Worm (Caenorhabditis elegans): ENCODE measurements around the gene nol-56.

nol-56 gene

DNA sequence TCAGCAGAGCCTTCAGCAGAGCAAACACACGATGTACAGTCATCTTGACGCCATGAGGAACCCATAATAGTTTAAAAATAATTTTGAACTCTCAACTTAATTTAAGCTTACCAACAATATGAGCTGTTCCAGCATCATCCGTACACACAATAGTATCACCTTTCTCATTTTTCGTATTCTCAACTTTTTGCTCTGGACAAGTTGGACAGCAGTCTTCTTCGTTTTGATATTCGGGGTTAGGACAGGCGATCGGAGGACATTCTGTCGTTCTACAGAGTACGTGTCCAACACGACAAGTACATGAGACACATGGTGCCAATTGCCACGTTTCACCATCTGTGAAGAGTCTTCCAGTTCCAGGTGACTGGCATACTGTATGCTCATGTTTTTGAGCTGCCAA lies 29.2 kb downstream of the nol-56 start:
- no peak for TF ChIP-seq fax-1 (tag; optimal IDR thresholded peaks at IDR 0.05)
- no peak for TF ChIP-seq ref-2 (tag; optimal IDR thresholded peaks at IDR 0.05)
- no peak for TF ChIP-seq ceh-45 (GFP tag; IDR thresholded peaks at IDR 0.05)
- no peak for TF ChIP-seq lin-11 (tag; optimal IDR thresholded peaks at IDR 0.05)
- TF ChIP-seq ceh-48 (tag; optimal IDR thresholded peaks at IDR 0.05), result no peak

DNA sequence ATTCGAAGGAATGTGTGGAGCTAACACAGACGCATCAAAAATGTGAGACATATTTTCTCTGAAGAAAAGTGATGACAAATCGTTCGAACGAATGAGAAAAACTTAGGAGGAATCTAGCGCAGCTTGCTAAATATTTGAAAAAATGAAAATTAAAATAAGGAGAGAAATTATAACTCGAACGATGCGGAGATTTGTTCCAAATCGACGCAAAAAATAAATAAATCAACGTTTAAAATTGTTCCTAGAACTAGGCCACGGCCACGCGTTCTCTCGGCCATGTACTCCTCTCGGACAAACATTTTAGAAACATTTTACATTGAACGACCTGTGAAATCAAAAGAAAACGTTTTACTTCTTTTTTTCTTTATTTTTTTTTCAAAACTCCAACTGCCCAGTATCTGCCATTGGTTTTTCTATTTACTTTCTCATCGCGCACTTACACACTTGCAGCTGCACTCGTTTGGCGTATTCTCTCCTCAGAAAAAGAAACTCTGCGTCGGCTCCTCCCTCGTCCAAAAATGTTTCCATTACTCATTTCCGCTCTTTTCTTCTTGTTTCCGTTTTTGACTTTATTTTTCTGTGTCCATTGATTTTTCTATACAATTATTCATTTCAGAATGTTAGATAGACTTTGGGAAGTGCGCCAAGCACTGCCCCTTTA lies 32.5 kb downstream of the nol-56 start, which contains the start of the genes gna-1 and B0024.13:
TSS of gene gna-1 (minus strand) at position 51 of the 661 bp plus-strand sequence.
TSS of gene B0024.13 (plus strand) at position 611 of the 661 bp plus-strand sequence.
- TF ChIP-seq hlh-30 (tag; optimal IDR thresholded peaks at IDR 0.05; ENCODE audit: insufficient read depth) (no peak), C08G9.2 (tag; optimal IDR thresholded peaks at IDR 0.05) (peak; percentile 82), zip-5 (tag; optimal IDR thresholded peaks at IDR 0.05) (peak; percentile 66), nfya-1 (tag; optimal IDR thresholded peaks at IDR 0.05) (no peak), ets-4 (tag; optimal IDR thresholded peaks at IDR 0.05) (peak; percentile 22), ceh-22 (tag; optimal IDR thresholded peaks at IDR 0.05) (no peak), unc-42 (tag; optimal IDR thresholded peaks at IDR 0.05) (peak; percentile 54), ceh-31 (tag; optimal IDR thresholded peaks at IDR 0.05) (peak; percentile 89), tbx-2 (tag; optimal IDR thresholded peaks at IDR 0.05) (peak; percentile 63), tbx-7 (tag; optimal IDR thresholded peaks at IDR 0.05) (peak; percentile 60), lim-6 (tag; optimal IDR thresholded peaks at IDR 0.05) (peak; percentile 2), elt-4 (tag; optimal IDR thresholded peaks at IDR 0.05) (no peak), ceh-30 (tag; optimal IDR thresholded peaks at IDR 0.05) (no peak), ceh-2 (tag; optimal IDR thresholded peaks at IDR 0.05) (peak; percentile 76)

DNA sequence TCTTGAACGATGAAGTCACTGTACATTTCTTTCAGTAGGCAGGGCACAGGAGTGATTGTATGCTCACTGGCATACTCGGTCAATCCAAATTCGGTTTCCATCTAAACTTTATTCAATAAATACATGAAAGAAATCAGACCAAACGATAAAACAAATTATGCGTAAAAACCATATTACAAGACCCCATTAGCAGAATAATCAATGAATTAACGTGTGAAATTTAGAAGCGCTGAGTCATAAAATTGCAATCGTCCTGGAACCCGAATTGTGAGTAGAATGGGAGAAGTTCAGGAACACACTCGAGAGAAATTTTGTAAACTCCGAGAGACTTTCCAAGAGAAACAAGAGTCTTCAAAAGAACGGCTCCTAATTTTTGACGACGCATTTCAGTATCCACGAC lies 33.3 kb downstream of the nol-56 start, which contains the start of gene B0024.11:
TSS of gene B0024.11 (minus strand) at position 101 of the 400 bp plus-strand sequence.
- TF ChIP-seq hlh-15 (tag; optimal IDR thresholded peaks at IDR 0.05) (no peak), lin-11 (tag; optimal IDR thresholded peaks at IDR 0.05) (no peak), dve-1 (tag; optimal IDR thresholded peaks at IDR 0.05) (no peak), F13H6.1 (tag; optimal IDR thresholded peaks at IDR 0.05) (no peak), Y22D7AL.16 (tag; optimal IDR thresholded peaks at IDR 0.05) (no peak), ceh-30 (tag; optimal IDR thresholded peaks at IDR 0.05) (no peak), nfya-1 (tag; optimal IDR thresholded peaks at IDR 0.05) (no peak), fkh-10 (GFP tag; optimal IDR thresholded peaks at IDR 0.05) (no peak), T23F11.4 (GFP tag; optimal IDR thresholded peaks at IDR 0.05) (no peak), fax-1 (tag; optimal IDR thresholded peaks at IDR 0.05) (no peak)

ce11 chrV:10317294-10317693 lies 35.5 kb downstream of the nol-56 start, which contains the start of gene asps-1:
TSS of gene asps-1 (minus strand) at chrV:10317394.
- TF ChIP-seq ceh-2 (tag; optimal IDR thresholded peaks at IDR 0.05), result no peak
- no peak for TF ChIP-seq tbx-7 (tag; optimal IDR thresholded peaks at IDR 0.05)
- no peak for TF ChIP-seq fkh-10 (GFP tag; optimal IDR thresholded peaks at IDR 0.05)
- no peak for TF ChIP-seq odd-2 (tag; optimal IDR thresholded peaks at IDR 0.05)
- TF ChIP-seq elt-2 (tag; optimal IDR thresholded peaks at IDR 0.05), result no peak
- no peak for TF ChIP-seq T23F11.4 (GFP tag; optimal IDR thresholded peaks at IDR 0.05)
- TF ChIP-seq sox-4 (tag; optimal IDR thresholded peaks at IDR 0.05), result no peak
- TF ChIP-seq che-1 (tag; optimal IDR thresholded peaks at IDR 0.05), result no peak
- no peak for TF ChIP-seq dmd-4 (tag; optimal IDR thresholded peaks at IDR 0.05; ENCODE audit: borderline replicate concordance)
- no peak for TF ChIP-seq Y22D7AL.16 (tag; optimal IDR thresholded peaks at IDR 0.05)
- no peak for TF ChIP-seq ztf-16 (tag; optimal IDR thresholded peaks at IDR 0.05)
- TF ChIP-seq ceh-31 (tag; optimal IDR thresholded peaks at IDR 0.05), result no peak
- TF ChIP-seq C38D4.7 (GFP tag; optimal IDR thresholded peaks at IDR 0.05), result no peak

DNA sequence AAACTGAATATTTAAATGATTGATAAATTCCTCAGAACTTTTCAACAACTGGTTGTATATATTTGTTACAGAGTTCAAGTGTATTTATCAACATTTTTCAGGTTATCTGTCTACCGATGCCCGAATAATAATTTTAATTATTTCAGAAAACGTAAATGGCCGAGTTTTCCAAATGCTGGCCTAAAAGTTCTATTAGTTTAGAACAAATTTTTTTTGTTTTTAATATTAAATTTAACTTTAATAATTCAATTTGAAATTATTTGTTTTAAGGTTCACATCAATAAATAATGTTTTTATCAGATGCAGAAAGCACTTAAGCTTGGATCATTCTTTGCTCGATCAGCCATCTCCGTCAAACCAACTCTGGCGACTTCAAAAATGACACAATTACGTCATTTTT lies 38.4 kb downstream of the nol-56 start, which contains the start of gene trx-2:
TSS of gene trx-2 (plus strand) at position 301 of the 400 bp plus-strand sequence.
- TF ChIP-seq K02D7.2 (tag; optimal IDR thresholded peaks at IDR 0.05), result no peak
- TF ChIP-seq ceh-48 (tag; optimal IDR thresholded peaks at IDR 0.05), result no peak
- TF ChIP-seq ceh-24 (tag; optimal IDR thresholded peaks at IDR 0.05), result no peak
- TF ChIP-seq lin-11 (tag; optimal IDR thresholded peaks at IDR 0.05), result no peak
